Fruit fly (Drosophila melanogaster) whole organism, prepupa: Measurements from ENCODE around the gene AANATL7.

Source experiments
- Blimp-1 ChIP-seq: fragments of 200-800 bp; sonication (Bioruptor generic); optimal IDR thresholded peaks from 3 replicates; lab custom pipeline; 2017; ENCODE audit warnings: missing biosample characterization, missing genetic modification characterization, mild to moderate bottlenecking, moderate library complexity, missing genetic modification reagents
- CG11294 ChIP-seq: fragments of 200-800 bp; sonication (Bioruptor generic); IDR thresholded peaks from 2 replicates; pipeline ENCODE4 v1.3.6; 2022; ENCODE audit warnings: missing biosample characterization, missing genetic modification characterization
- CG16779 ChIP-seq: fragments of 200-800 bp; sonication (Bioruptor generic); optimal IDR thresholded peaks from 3 replicates; lab custom pipeline; 2017; ENCODE audit warnings: missing biosample characterization, mild to moderate bottlenecking, missing genetic modification characterization
- CG6163 ChIP-seq: fragments of 200-800 bp; sonication (Bioruptor generic); IDR thresholded peaks from 3 replicates; pipeline ENCODE4 v1.3.6; 2022; ENCODE audit warnings: missing biosample characterization, missing genetic modification characterization
- CG6808 ChIP-seq: fragments of 200-800 bp; sonication (Bioruptor generic); optimal IDR thresholded peaks from 3 replicates; lab custom pipeline; 2017; ENCODE audit warnings: missing biosample characterization, missing genetic modification characterization, mild to moderate bottlenecking, moderate library complexity, missing genetic modification reagents
- CG8319 ChIP-seq: fragments of 200-800 bp; sonication (Bioruptor generic); optimal IDR thresholded peaks from 3 replicates; lab custom pipeline; 2016; ENCODE audit warnings: missing biosample characterization, missing genetic modification characterization
- CG8632 ChIP-seq: fragments of 200-800 bp; sonication (Bioruptor generic); optimal IDR thresholded peaks from 3 replicates; lab custom pipeline; 2016; ENCODE audit warnings: missing biosample characterization, missing genetic modification characterization
- CG9139 ChIP-seq: fragments of 200-800 bp; sonication (Bioruptor generic); optimal IDR thresholded peaks from 3 replicates; lab custom pipeline; 2017; ENCODE audit warnings: missing biosample characterization, mild to moderate bottlenecking, missing genetic modification characterization
- Eip78C ChIP-seq: fragments of 200-800 bp; sonication (Bioruptor generic); peaks from one replicate; lab custom pipeline; 2016; ENCODE audit warnings: missing biosample characterization, missing genetic modification characterization
- Eip93F ChIP-seq: fragments of 200-800 bp; sonication (Bioruptor generic); optimal IDR thresholded peaks from 2 replicates; lab custom pipeline; 2016; ENCODE audit warnings: missing biosample characterization, mild to moderate bottlenecking, missing genetic modification characterization
- Met ChIP-seq: fragments of 200-800 bp; sonication (Bioruptor generic); optimal IDR thresholded peaks from 3 replicates; lab custom pipeline; 2016; ENCODE audit warnings: missing biosample characterization, missing genetic modification characterization
- OdsH ChIP-seq: fragments of 200-800 bp; sonication (Bioruptor generic); optimal IDR thresholded peaks from 3 replicates; lab custom pipeline; 2016; ENCODE audit warnings: missing biosample characterization, missing genetic modification characterization
- dac ChIP-seq: fragments of 200-800 bp; sonication (Bioruptor generic); optimal IDR thresholded peaks from 2 replicates; lab custom pipeline; 2017; ENCODE audit warnings: missing biosample characterization, mild to moderate bottlenecking, missing genetic modification characterization
- vri ChIP-seq: fragments of 200-800 bp; sonication (Bioruptor generic); optimal IDR thresholded peaks from 3 replicates; lab custom pipeline; 2016; ENCODE audit warnings: missing biosample characterization, mild to moderate bottlenecking, missing genetic modification characterization

Gene AANATL7

DNA sequence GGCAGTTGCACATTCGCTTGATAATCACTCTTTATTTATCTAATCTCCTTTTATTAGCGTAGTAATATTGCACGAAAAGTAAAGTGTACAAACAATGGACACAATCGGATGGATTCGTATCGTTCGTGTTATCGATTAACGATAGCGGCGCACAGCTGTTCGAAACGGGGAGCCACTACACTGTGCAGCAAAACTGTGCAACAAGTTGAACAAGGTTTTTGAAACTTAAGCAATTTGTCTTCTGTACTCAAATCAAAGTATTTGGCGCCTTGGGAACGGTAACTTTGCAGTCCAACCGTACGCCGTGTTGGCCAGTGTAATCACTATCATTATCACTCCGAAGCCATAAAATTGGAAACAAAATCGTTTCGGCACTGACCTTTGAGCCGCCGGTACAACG, 38.9 kb downstream of the AANATL7 start, which contains the start of the genes Tsp3A and Seipin (continued):
- peak; percentile 86 for TF ChIP-seq CG9139 (GFP tag; lab: Kevin White, UChicago)
- peak; percentile 74 for TF ChIP-seq dac (GFP tag; lab: Kevin White, UChicago)
- peak; percentile 93 for TF ChIP-seq vri (GFP tag; lab: Kevin White, UChicago)
- TF ChIP-seq CG16779, result peak; percentile 87
- TF ChIP-seq CG8632 (GFP tag; lab: Kevin White, UChicago), result peak; percentile 72
- peak; percentile 82 for TF ChIP-seq CG6808 (GFP tag; lab: Kevin White, UChicago)
- peak; percentile 71 for TF ChIP-seq CG8319

DNA sequence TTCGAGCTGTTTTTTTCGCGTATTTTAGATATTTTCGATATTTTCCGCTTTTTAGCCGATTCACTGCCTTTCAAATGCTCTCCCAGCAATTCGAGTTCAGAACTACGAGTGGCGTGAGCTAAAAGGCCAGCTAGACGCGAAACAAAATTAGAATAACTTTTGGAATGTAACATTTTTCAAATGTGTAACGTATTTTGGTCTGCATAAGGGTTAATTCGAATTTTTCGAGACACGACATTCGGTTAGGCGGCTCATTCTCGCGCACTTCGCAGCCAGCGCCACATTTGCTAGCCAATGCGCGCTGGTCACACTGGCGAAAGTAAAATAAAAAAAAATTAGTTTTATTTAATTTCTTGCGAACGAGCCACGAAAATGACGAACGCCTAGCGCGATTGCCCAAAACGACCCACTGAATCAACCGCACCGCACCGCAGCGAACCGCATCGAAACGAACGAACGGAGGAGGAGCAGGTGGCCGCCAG, 43.8 kb downstream of the AANATL7 start, which contains the start of the genes brv3 and Pi4KIIIalpha:
TSS of gene brv3 (minus strand) at position 51 of the 482 bp plus-strand sequence.
TSS of gene Pi4KIIIalpha (plus strand) at position 280 of the 482 bp plus-strand sequence.
- TF ChIP-seq CG6163 (GFP tag; lab: Robert Waterston, UW) (0 out of 3 replicates have a peak, but pooled peaks have one; percentile 26), Met (GFP tag; lab: Kevin White, UChicago) (no peak)

DNA sequence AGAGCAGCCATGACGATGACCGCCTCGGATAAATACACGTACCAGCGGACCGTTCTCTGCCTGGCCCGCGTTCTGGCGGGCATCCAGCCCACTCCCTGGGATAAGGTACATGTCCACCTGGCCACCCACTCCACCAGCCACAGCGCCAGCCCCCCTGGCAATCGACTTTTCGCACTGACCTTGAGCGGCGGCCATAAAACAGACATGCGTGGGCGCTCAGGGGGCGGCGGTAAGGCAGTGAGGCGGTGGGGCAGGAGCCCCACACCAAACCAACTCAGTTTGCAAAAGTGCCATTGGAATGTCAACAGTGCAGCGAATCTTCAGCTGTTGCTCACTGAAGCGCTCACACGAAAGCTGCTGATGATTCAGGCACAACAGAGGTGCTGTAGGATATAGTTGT, 44.3 kb downstream of the AANATL7 start:
- TF ChIP-seq Blimp-1 (GFP tag; lab: Kevin White, UChicago), result no peak
- no peak for TF ChIP-seq Eip78C (GFP tag; lab: Kevin White, UChicago)
- no peak for TF ChIP-seq OdsH
- no peak for TF ChIP-seq Eip93F (GFP tag; lab: Kevin White, UChicago)
- no peak for TF ChIP-seq CG16779
- TF ChIP-seq CG11294, result no peak
